Fruit fly (Drosophila melanogaster): Measurements from ENCODE around the gene CG31189.

The CG31189 gene

dm6 chr3R:21089416-21089815 is 43.8 kb upstream of the CG31189 start:
- TF ChIP-seq Myc (optimal IDR thresholded peaks at IDR 0.05) (no peak), fru (GFP tag; optimal IDR thresholded peaks at IDR 0.05) (peak; percentile 38), pan (optimal IDR thresholded peaks at IDR 0.05) (no peak), h (GFP tag; optimal IDR thresholded peaks at IDR 0.05) (no peak), Hr83 (GFP tag; optimal IDR thresholded peaks at IDR 0.05; ENCODE audit: poor library complexity, severe bottlenecking) (peak; percentile 22), GATAd (GFP tag; optimal IDR thresholded peaks at IDR 0.05) (no peak), Abd-B (GFP tag; optimal IDR thresholded peaks at IDR 0.05) (no peak)

DNA sequence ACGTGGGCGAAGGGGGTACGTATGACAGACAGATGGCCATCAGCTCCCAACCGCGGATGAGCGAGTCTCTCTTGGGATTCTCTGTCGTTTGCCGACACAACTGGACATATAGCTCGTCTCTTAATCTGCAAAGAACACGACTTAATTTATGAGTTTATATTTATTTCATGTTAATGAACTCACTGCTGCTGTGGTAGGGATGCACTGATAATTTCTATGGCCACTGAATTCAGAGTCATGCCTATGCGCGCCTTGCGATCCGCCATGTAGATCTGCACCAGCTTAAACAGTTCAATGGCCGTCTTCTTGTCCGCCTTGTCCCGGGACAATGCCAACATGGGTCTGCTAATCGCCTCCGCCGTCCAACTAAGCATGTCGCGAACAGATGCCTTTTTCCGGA is 39.3 kb upstream of the CG31189 start:
- TF ChIP-seq Dif (GFP tag; optimal IDR thresholded peaks at IDR 0.05; ENCODE audit: partially characterized antibody) (no peak), br (GFP tag; optimal IDR thresholded peaks at IDR 0.05) (no peak), GATAd (GFP tag; optimal IDR thresholded peaks at IDR 0.05) (no peak), fru (GFP tag; optimal IDR thresholded peaks at IDR 0.05) (no peak), Hr78 (GFP tag; optimal IDR thresholded peaks at IDR 0.05) (no peak), Hr83 (GFP tag; optimal IDR thresholded peaks at IDR 0.05; ENCODE audit: poor library complexity, severe bottlenecking) (no peak), woc (GFP tag; optimal IDR thresholded peaks at IDR 0.05) (no peak), Mio (GFP tag; optimal IDR thresholded peaks at IDR 0.05) (no peak), rgr (GFP tag; optimal IDR thresholded peaks at IDR 0.05) (no peak), CG32264 (GFP tag; optimal IDR thresholded peaks at IDR 0.05) (no peak), psq (GFP tag; optimal IDR thresholded peaks at IDR 0.05) (no peak), OdsH (GFP tag; optimal IDR thresholded peaks at IDR 0.05) (no peak), dsf (GFP tag; optimal IDR thresholded peaks at IDR 0.05; ENCODE audit: borderline replicate concordance) (no peak), Dfd (GFP tag; optimal IDR thresholded peaks at IDR 0.05) (no peak), jim (GFP tag; optimal IDR thresholded peaks at IDR 0.05) (no peak), Sp1 (GFP tag; optimal IDR thresholded peaks at IDR 0.05) (no peak), dmrt93B (GFP tag; optimal IDR thresholded peaks at IDR 0.05) (no peak), sv (GFP tag; optimal IDR thresholded peaks at IDR 0.05) (no peak), lola (GFP tag; optimal IDR thresholded peaks at IDR 0.05) (no peak), Myc (optimal IDR thresholded peaks at IDR 0.05) (no peak)

- TF ChIP-seq psq (GFP tag; optimal IDR thresholded peaks at IDR 0.05), result no peak
- TF ChIP-seq br (GFP tag; optimal IDR thresholded peaks at IDR 0.05), result no peak
- TF ChIP-seq Vsx2 (GFP tag; optimal IDR thresholded peaks at IDR 0.05; ENCODE audit: partially characterized antibody), result no peak
- TF ChIP-seq Rel (GFP tag; optimal IDR thresholded peaks at IDR 0.05), result no peak
- TF ChIP-seq Rel (tag; optimal IDR thresholded peaks at IDR 0.05), result peak; percentile 20
These were observed 35.4 kb upstream of the CG31189 start, which contains the start of gene HHEX for dm6 chr3R:21080876-21081586. Gene HHEX (minus strand): TSS chr3R:21080926.

- TF ChIP-seq CrebA (GFP tag; optimal IDR thresholded peaks at IDR 0.05; ENCODE audit: borderline replicate concordance), result no peak
- TF ChIP-seq rgr (GFP tag; optimal IDR thresholded peaks at IDR 0.05), result no peak
- no peak for TF ChIP-seq CG32264 (GFP tag; optimal IDR thresholded peaks at IDR 0.05)
- no peak for TF ChIP-seq Rel (GFP tag; optimal IDR thresholded peaks at IDR 0.05)
- TF ChIP-seq Rel (tag; optimal IDR thresholded peaks at IDR 0.05), result no peak
- TF ChIP-seq psq (GFP tag; optimal IDR thresholded peaks at IDR 0.05), result no peak
- no peak for TF ChIP-seq dsf (GFP tag; optimal IDR thresholded peaks at IDR 0.05; ENCODE audit: borderline replicate concordance)
- no peak for TF ChIP-seq Abd-B (GFP tag; optimal IDR thresholded peaks at IDR 0.05)
- TF ChIP-seq pan (optimal IDR thresholded peaks at IDR 0.05), result no peak
- TF ChIP-seq sage (GFP tag; optimal IDR thresholded peaks at IDR 0.05), result no peak
These were observed 33.3 kb upstream of the CG31189 start for dm6 chr3R:21078958-21079357.

- TF ChIP-seq h (GFP tag; optimal IDR thresholded peaks at IDR 0.05) (peak; percentile 34), N (GFP tag; optimal IDR thresholded peaks at IDR 0.05) (no peak), br (GFP tag; optimal IDR thresholded peaks at IDR 0.05) (peak; percentile 17), Hr78 (GFP tag; optimal IDR thresholded peaks at IDR 0.05) (no peak)
These were observed 32.6 kb upstream of the CG31189 start for dm6 chr3R:21078211-21078610.

dm6 chr3R:21077577-21077976 is 31.9 kb upstream of the CG31189 start:
- no peak for TF ChIP-seq woc (GFP tag; optimal IDR thresholded peaks at IDR 0.05)
- no peak for TF ChIP-seq foxo (GFP tag; optimal IDR thresholded peaks at IDR 0.05)
- TF ChIP-seq rgr (GFP tag; optimal IDR thresholded peaks at IDR 0.05), result no peak
- TF ChIP-seq Mio (GFP tag; optimal IDR thresholded peaks at IDR 0.05), result no peak
- TF ChIP-seq Vsx2 (GFP tag; optimal IDR thresholded peaks at IDR 0.05; ENCODE audit: partially characterized antibody), result no peak
- peak in 1 of 2 experiments; percentile 9 for TF ChIP-seq dl (GFP tag; optimal IDR thresholded peaks at IDR 0.05; ENCODE audit: insufficient read depth in 1 of 2, partially characterized antibody in 2 of 2)

Measured in whole organism, wandering third instar larva.